Fruit fly (Drosophila melanogaster) whole organism, embryonic: ENCODE data around the gene CG8837.

Experiments
- Bgb ChIP-seq: fragments of 200-800 bp; sonication (Bioruptor generic); IDR thresholded peaks from 2 replicates; pipeline ENCODE4 v1.3.6; 2022; ENCODE audit warnings: missing biosample characterization, missing genetic modification characterization; ENCODE audit not compliant: partially characterized antibody
- Blimp-1 ChIP-seq: fragments of 200-800 bp; sonication (Bioruptor generic); optimal IDR thresholded peaks from 3 replicates; lab custom pipeline; 2018; ENCODE audit warnings: missing biosample characterization, missing genetic modification characterization, mild to moderate bottlenecking, moderate library complexity, missing genetic modification reagents
- CG11398 ChIP-seq: fragments of 200-800 bp; sonication (Bioruptor generic); optimal IDR thresholded peaks from 2 replicates; lab custom pipeline; 2016; ENCODE audit warnings: missing biosample characterization, missing genetic modification characterization
- CG11504 ChIP-seq: fragments of 200-800 bp; sonication (Bioruptor generic); optimal IDR thresholded peaks from 3 replicates; lab custom pipeline; 2019; ENCODE audit warnings: missing biosample characterization, mild to moderate bottlenecking, missing genetic modification characterization, moderate library complexity
- CG11696 ChIP-seq: fragments of 200-800 bp; sonication (Bioruptor generic); IDR thresholded peaks from 2 replicates; pipeline ENCODE4 v1.3.6; 2022; ENCODE audit warnings: missing biosample characterization, missing genetic modification characterization
- CG1233 ChIP-seq: fragments of 200-800 bp; sonication (Bioruptor generic); optimal IDR thresholded peaks from 4 replicates; lab custom pipeline; 2018; ENCODE audit warnings: missing biosample characterization, mild to moderate bottlenecking, missing genetic modification characterization
- CG12391 ChIP-seq: fragments of 200-800 bp; sonication (Bioruptor generic); optimal IDR thresholded peaks from 3 replicates; lab custom pipeline; 2018; ENCODE audit warnings: missing biosample characterization, mild to moderate bottlenecking, missing genetic modification characterization, moderate library complexity
- CG15011 ChIP-seq: fragments of 200-800 bp; sonication (Bioruptor generic); optimal IDR thresholded peaks from 3 replicates; lab custom pipeline; 2018; ENCODE audit warnings: missing biosample characterization, mild to moderate bottlenecking, missing genetic modification characterization
- CG15073 ChIP-seq: fragments of 200-800 bp; sonication (Bioruptor generic); optimal IDR thresholded peaks from 2 replicates; lab custom pipeline; 2016; ENCODE audit warnings: missing biosample characterization, missing genetic modification characterization
- CG16813 ChIP-seq: fragments of 200-800 bp; sonication (Bioruptor generic); IDR thresholded peaks from 3 replicates; pipeline ENCODE4 v1.3.6; 2022; ENCODE audit warnings: missing biosample characterization, missing genetic modification characterization; ENCODE audit not compliant: partially characterized antibody
- CG17568 ChIP-seq: fragments of 200-800 bp; sonication (Bioruptor generic); optimal IDR thresholded peaks from 2 replicates; lab custom pipeline; 2018; ENCODE audit warnings: missing biosample characterization, mild to moderate bottlenecking, missing genetic modification characterization, moderate library complexity
- CG18262 ChIP-seq: fragments of 200-800 bp; optimal IDR thresholded peaks from 3 replicates; lab custom pipeline; 2019; ENCODE audit warnings: missing biosample characterization, mild to moderate bottlenecking, missing genetic modification characterization, moderate library complexity
- CG31224 ChIP-seq: fragments of 200-800 bp; sonication (Bioruptor generic); IDR thresholded peaks from 2 replicates; pipeline ENCODE4 v1.3.6; 2022; ENCODE audit warnings: missing biosample characterization, missing genetic modification characterization
- CG3281 ChIP-seq: fragments of 200-800 bp; sonication (Bioruptor generic); optimal IDR thresholded peaks from 3 replicates; lab custom pipeline; 2017; ENCODE audit warnings: missing biosample characterization, mild to moderate bottlenecking, missing genetic modification characterization
- CG4854 ChIP-seq: fragments of 200-800 bp; sonication (Bioruptor generic); optimal IDR thresholded peaks from 2 replicates; lab custom pipeline; 2016; ENCODE audit warnings: missing biosample characterization, missing genetic modification characterization, inconsistent platforms
- CG5180 ChIP-seq: fragments of 200-800 bp; sonication (Bioruptor generic); optimal IDR thresholded peaks from 3 replicates; lab custom pipeline; 2017; ENCODE audit warnings: missing biosample characterization, missing genetic modification characterization, mild to moderate bottlenecking, moderate library complexity, missing genetic modification reagents
- CG6272 ChIP-seq: fragments of 200-800 bp; sonication (Bioruptor generic); IDR thresholded peaks from 2 replicates; pipeline ENCODE4 v1.3.6; 2022; ENCODE audit warnings: missing biosample characterization, missing genetic modification characterization
- CG7357 ChIP-seq: fragments of 200-800 bp; sonication (Bioruptor generic); IDR thresholded peaks from 3 replicates; pipeline ENCODE4 v1.3.6; 2022; ENCODE audit warnings: missing biosample characterization, missing genetic modification characterization
- CG7786 ChIP-seq: fragments of 200-800 bp; sonication (Bioruptor generic); optimal IDR thresholded peaks from 2 replicates; lab custom pipeline; 2016; ENCODE audit warnings: missing biosample characterization, missing genetic modification characterization
- CG7963 ChIP-seq: fragments of 200-800 bp; sonication (Bioruptor generic); IDR thresholded peaks from 3 replicates; pipeline ENCODE4 v1.3.6; 2022; ENCODE audit warnings: missing biosample characterization, missing genetic modification characterization; ENCODE audit not compliant: partially characterized antibody
- CG8924 ChIP-seq: fragments of 200-800 bp; optimal IDR thresholded peaks from 3 replicates; lab custom pipeline; 2019; ENCODE audit warnings: missing biosample characterization, mild to moderate bottlenecking, missing genetic modification characterization, moderate library complexity
- H15 ChIP-seq: fragments of 200-800 bp; sonication (Bioruptor generic); IDR thresholded peaks from 3 replicates; pipeline ENCODE4 v1.3.6; 2022; ENCODE audit warnings: missing biosample characterization, missing genetic modification characterization
- Hand ChIP-seq: fragments of 200-800 bp; sonication (Bioruptor generic); optimal IDR thresholded peaks from 2 replicates; lab custom pipeline; 2017; ENCODE audit warnings: mild to moderate bottlenecking, missing biosample characterization, missing genetic modification reagents, missing genetic modification characterization
- Hr78 ChIP-seq, 2 experiments: fragments of 200-800 bp in 1 of 2; fragments of >200 bp in 1 of 2; sonication (Bioruptor generic) in 1 of 2; optimal IDR thresholded peaks; 2 replicates each; lab custom pipeline; 2017 to 2019; ENCODE audit warnings: missing biosample characterization in 2 of 2, missing genetic modification characterization in 2 of 2, mild to moderate bottlenecking in 1 of 2, moderate library complexity in 1 of 2
- Ptx1 ChIP-seq: fragments of 200-800 bp; sonication (Bioruptor generic); IDR thresholded peaks from 2 replicates; pipeline ENCODE4 v1.3.6; 2022; ENCODE audit warnings: missing biosample characterization, missing genetic modification characterization
- Ssrp ChIP-seq: fragments of 200-800 bp; sonication (Bioruptor generic); optimal IDR thresholded peaks from 2 replicates; lab custom pipeline; 2018; ENCODE audit warnings: missing biosample characterization, mild to moderate bottlenecking, missing genetic modification characterization, moderate library complexity
- Usf ChIP-seq: fragments of 200-800 bp; sonication (Bioruptor generic); optimal IDR thresholded peaks from 2 replicates; lab custom pipeline; 2017; ENCODE audit warnings: missing genotype, missing biosample characterization, missing genetic modification characterization
- abd-A ChIP-seq: fragments of 200-800 bp; sonication (Bioruptor generic); optimal IDR thresholded peaks from 3 replicates; lab custom pipeline; 2019; ENCODE audit warnings: missing biosample characterization, mild to moderate bottlenecking, missing genetic modification characterization, moderate library complexity
- cg ChIP-seq: fragments of 200-800 bp; sonication (Bioruptor generic); optimal IDR thresholded peaks from 3 replicates; lab custom pipeline; 2019; ENCODE audit warnings: missing biosample characterization, mild to moderate bottlenecking, missing genetic modification characterization, moderate library complexity
- dpn ChIP-seq, 2 experiments: fragments of 200-800 bp; sonication (Bioruptor generic); optimal IDR thresholded peaks; 3 replicates each; lab custom pipeline; 2016; ENCODE audit warnings: missing biosample characterization in 2 of 2, missing genetic modification characterization in 2 of 2
- grn ChIP-seq: fragments of 200-800 bp; sonication (Bioruptor generic); optimal IDR thresholded peaks from 3 replicates; lab custom pipeline; 2017; ENCODE audit warnings: missing biosample characterization, missing genetic modification characterization
- gsb-n ChIP-seq: fragments of 200-800 bp; sonication (Bioruptor generic); optimal IDR thresholded peaks from 3 replicates; lab custom pipeline; 2018; ENCODE audit warnings: missing biosample characterization, mild to moderate bottlenecking, missing genetic modification characterization
- pum ChIP-seq: fragments of 200-800 bp; sonication (Bioruptor generic); optimal IDR thresholded peaks from 2 replicates; lab custom pipeline; 2016; ENCODE audit warnings: missing biosample characterization, missing genetic modification characterization
- sens ChIP-seq: fragments of 200-800 bp; sonication (Bioruptor generic); peaks from one replicate; lab custom pipeline; 2016; ENCODE audit warnings: missing biosample characterization, missing genetic modification characterization
- shn ChIP-seq: fragments of 200-800 bp; sonication (Bioruptor generic); optimal IDR thresholded peaks from 3 replicates; lab custom pipeline; 2016; ENCODE audit warnings: missing biosample characterization, missing genetic modification characterization
- ttk ChIP-seq: fragments of 200-800 bp; sonication (Bioruptor generic); IDR thresholded peaks from 2 replicates; pipeline ENCODE4 v2.1.2; 2022; ENCODE audit warnings: missing biosample characterization, missing genetic modification characterization
- vnd ChIP-seq: fragments of 200-800 bp; sonication (Bioruptor generic); IDR thresholded peaks from 3 replicates; pipeline ENCODE4 v1.3.6; 2022; ENCODE audit warnings: missing biosample characterization, missing genetic modification characterization; ENCODE audit not compliant: partially characterized antibody
- zfh1 ChIP-seq: fragments of 200-800 bp; sonication (Bioruptor generic); IDR thresholded peaks from 3 replicates; pipeline ENCODE4 v1.3.6; 2022; ENCODE audit warnings: missing biosample characterization, missing genetic modification characterization

The CG8837 gene

DNA sequence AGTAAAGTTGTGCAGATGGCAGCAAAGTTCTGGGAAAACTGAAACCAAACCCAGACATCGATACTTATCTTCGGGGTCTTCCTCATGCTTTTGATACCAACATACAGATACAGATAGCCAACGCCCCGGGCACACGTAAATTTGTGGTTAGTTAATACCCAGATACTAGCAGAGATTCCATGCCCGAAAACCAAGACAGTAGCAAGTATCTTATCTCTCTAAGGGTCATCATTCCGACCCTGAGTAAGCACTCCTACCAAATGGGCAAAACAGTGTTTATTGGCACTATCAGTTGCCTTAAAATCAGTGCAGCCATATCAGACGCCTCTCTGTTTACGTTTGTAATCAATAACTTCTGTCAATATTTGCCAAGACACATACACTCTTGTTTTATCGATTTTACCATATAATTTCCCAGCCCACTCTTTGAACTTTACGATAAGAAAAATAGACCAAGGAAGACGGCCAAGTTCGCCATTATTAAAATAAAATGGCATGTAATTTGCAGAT lies 39.5 kb upstream of the CG8837 start, which contains the start of gene OtopLb (continued):
- TF ChIP-seq Ptx1 (GFP tag; lab: Robert Waterston, UW) (no peak), Ssrp (tag; lab: Kevin White, UChicago) (no peak), CG1233 (GFP tag; lab: Kevin White, UChicago) (peak; percentile 68), ttk (no peak), Hand (GFP tag; lab: Kevin White, UChicago) (no peak), H15 (no peak), CG16813 (GFP tag; lab: Robert Waterston, UW) (no peak), CG15073 (GFP tag; lab: Kevin White, UChicago) (no peak), vnd (GFP tag; lab: Robert Waterston, UW) (no peak), CG15011 (GFP tag; lab: Kevin White, UChicago) (peak; percentile 48), zfh1 (GFP tag; lab: Robert Waterston, UW) (no peak), Blimp-1 (GFP tag; lab: Kevin White, UChicago) (no peak), CG4854 (GFP tag; lab: Kevin White, UChicago) (no peak), Bgb (GFP tag; lab: Robert Waterston, UW) (no peak), dpn (GFP tag; optimal IDR thresholded peaks at IDR 0.05; lab: Kevin White, UChicago) (no peak), gsb-n (tag; lab: Kevin White, UChicago) (no peak), CG7357 (GFP tag; lab: Robert Waterston, UW) (no peak), cg (GFP tag; lab: Kevin White, UChicago) (no peak), CG12391 (no peak), CG6272 (GFP tag; lab: Robert Waterston, UW) (no peak), CG7963 (GFP tag; lab: Robert Waterston, UW) (no peak), CG3281 (GFP tag; lab: Kevin White, UChicago) (peak; percentile 53), shn (GFP tag; lab: Kevin White, UChicago) (no peak), sens (GFP tag; lab: Kevin White, UChicago) (peak; percentile 65), CG8924 (tag; lab: Kevin White, UChicago) (no peak), CG11504 (tag; lab: Kevin White, UChicago) (no peak), abd-A (no peak), CG17568 (peak; percentile 53), pum (GFP tag; lab: Kevin White, UChicago) (no peak), CG11398 (GFP tag; lab: Kevin White, UChicago) (no peak), CG31224 (GFP tag; lab: Robert Waterston, UW) (no peak), CG18262 (tag; lab: Kevin White, UChicago) (no peak)
- TF ChIP-seq, all 482 proteins: peak for 71

DNA sequence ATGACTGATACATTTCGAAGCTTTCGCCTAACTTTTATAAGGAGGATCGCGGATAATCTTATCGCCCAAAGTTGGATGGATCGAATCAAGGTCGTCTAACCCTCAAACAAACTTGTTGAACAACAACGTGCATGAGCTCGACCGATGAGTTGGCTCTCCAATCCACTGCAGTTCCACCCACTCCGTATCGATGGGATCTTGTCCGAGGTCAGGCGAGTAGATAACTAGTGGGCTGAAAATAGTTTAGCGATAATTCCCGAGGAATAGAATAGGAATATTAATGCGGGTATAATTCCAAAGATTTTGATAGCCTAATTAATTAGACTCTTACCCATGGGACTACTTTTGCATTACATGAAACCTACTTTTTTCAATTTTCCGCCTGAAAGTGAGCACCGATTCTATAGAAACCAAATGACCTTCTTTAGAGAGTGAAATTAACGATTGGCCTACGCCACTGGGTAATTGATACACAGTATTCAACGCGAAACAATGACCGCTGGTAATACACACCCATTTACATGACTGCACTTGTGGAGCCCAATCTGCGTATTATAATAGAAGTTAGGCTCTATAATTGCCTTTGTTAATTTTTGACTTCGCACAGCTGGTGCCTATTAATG lies 26.2 kb upstream of the CG8837 start:
- TF ChIP-seq grn: peak; percentile 11
- no peak for TF ChIP-seq CG7786 (GFP tag; lab: Kevin White, UChicago)
- TF ChIP-seq CG11696 (GFP tag; lab: Robert Waterston, UW): 0 out of 2 replicates have a peak, but pooled peaks have one; percentile 19
- peak in 1 of 2 experiments; percentile 28 for TF ChIP-seq Hr78 (GFP tag; optimal IDR thresholded peaks at IDR 0.05; lab: Kevin White, UChicago)
- no peak for TF ChIP-seq Usf (GFP tag; lab: Kevin White, UChicago)
- peak; percentile 93 for TF ChIP-seq CG5180 (GFP tag; lab: Kevin White, UChicago)
